Fruit fly (Drosophila melanogaster) whole organism, wandering third instar larva: ENCODE measurements around the gene Dup99B.

Source experiments
- Dif ChIP-seq: fragments of 200-275, 200-300 bp; sonication (Bioruptor generic); optimal IDR thresholded peaks from 2 replicates; lab custom pipeline; 2018; ENCODE audit warnings: missing biosample characterization, missing genetic modification characterization; ENCODE audit not compliant: partially characterized antibody
- Hnf4 ChIP-seq: fragments of 200-800 bp; sonication (Bioruptor generic); optimal IDR thresholded peaks from 2 replicates; lab custom pipeline; 2016; ENCODE audit warnings: missing biosample characterization, mild to moderate bottlenecking, missing genetic modification characterization
- Hr78 ChIP-seq: fragments of >200 bp; optimal IDR thresholded peaks from 2 replicates; lab custom pipeline; 2017; ENCODE audit warnings: missing biosample characterization, missing genetic modification characterization
- Hr83 ChIP-seq: fragments of 200-300 bp; sonication (Bioruptor generic); optimal IDR thresholded peaks from 2 replicates; lab custom pipeline; 2016; ENCODE audit warnings: missing biosample characterization, mild to moderate bottlenecking, missing genetic modification characterization, moderate library complexity; ENCODE audit not compliant: poor library complexity, severe bottlenecking
- Myc ChIP-seq: fragments of >200 bp; optimal IDR thresholded peaks from 2 replicates; lab custom pipeline; 2017
- h ChIP-seq: fragments of 200-800 bp; sonication (Bioruptor generic); optimal IDR thresholded peaks from 3 replicates; lab custom pipeline; 2016; ENCODE audit warnings: missing biosample characterization, mild to moderate bottlenecking, missing genetic modification characterization
- usp ChIP-seq: fragments of >200 bp; optimal IDR thresholded peaks from 2 replicates; lab custom pipeline; 2017; ENCODE audit warnings: missing biosample characterization, missing genetic modification characterization

- TF ChIP-seq Hr83 (GFP tag; lab: Kevin White, UChicago) (no peak), Myc (lab: Kevin White, UChicago) (no peak), usp (GFP tag; lab: Kevin White, UChicago) (no peak), Hr78 (GFP tag; lab: Kevin White, UChicago) (no peak), Hnf4 (GFP tag; lab: Kevin White, UChicago) (no peak), h (GFP tag; lab: Kevin White, UChicago) (no peak), Dif (GFP tag; lab: Kevin White, UChicago) (no peak)
Measured at dm6 chr3R:29689211-29689610, 26.0 kb downstream of the Dup99B start, which contains the start of gene Obp99c.
